Fruit fly (Drosophila melanogaster) Kc167 (cell line): Measurements from ENCODE around the gene ND-39.

Experiments used
- Sin3A ChIP-seq: fragments of >200 bp; optimal IDR thresholded peaks from 2 replicates; lab custom pipeline; 2018; ENCODE audit warnings: missing external identifiers
- h ChIP-seq: fragments of >200 bp; optimal IDR thresholded peaks from 3 replicates; lab custom pipeline; 2018; ENCODE audit warnings: missing external identifiers
- insv ChIP-seq: fragments of >200 bp; optimal IDR thresholded peaks from 3 replicates; lab custom pipeline; 2018; ENCODE audit warnings: missing external identifiers
- psq ChIP-seq: fragments of >200 bp; optimal IDR thresholded peaks from 2 replicates; lab custom pipeline; 2017; ENCODE audit warnings: missing external identifiers
- ttk ChIP-seq: sonication (Bioruptor generic); optimal IDR thresholded peaks from 2 replicates; lab custom pipeline; 2017; ENCODE audit warnings: missing external identifiers

- no peak for TF ChIP-seq psq (lab: Kevin White, UChicago)
- no peak for TF ChIP-seq insv (lab: Kevin White, UChicago)
- TF ChIP-seq h: no peak
- no peak for TF ChIP-seq Sin3A (lab: Kevin White, UChicago)
- TF ChIP-seq ttk: no peak
Observed at dm6 chr3L:20494780-20495591, 3.1 kb downstream of the ND-39 start, which contains the start of gene ZnT77C.
